Worm (Caenorhabditis elegans): ENCODE measurements around the gene ndus-8.

Gene ndus-8

DNA sequence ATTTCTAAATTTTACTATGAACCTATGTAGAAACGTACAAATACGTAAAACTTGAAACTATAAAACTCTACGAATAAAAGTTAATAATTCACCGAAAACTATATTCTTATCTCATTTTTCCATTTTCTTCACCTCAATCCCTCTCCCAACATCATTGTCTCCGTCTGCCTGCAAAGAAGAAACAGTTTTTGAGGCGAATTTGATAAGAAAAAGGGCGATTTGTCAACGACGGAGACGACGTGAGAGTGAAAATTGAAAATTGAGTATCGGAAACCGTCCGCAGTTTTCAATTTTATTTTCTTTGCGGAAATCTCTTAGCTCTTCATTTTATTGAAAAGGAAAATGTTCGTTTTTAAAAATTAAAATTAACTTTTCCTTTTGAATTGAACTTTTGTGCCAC, 22.0 kb downstream of the ndus-8 start:
- TF ChIP-seq mep-1 (tag; optimal IDR thresholded peaks at IDR 0.05) (no peak), elt-2 (tag; optimal IDR thresholded peaks at IDR 0.05) (peak; percentile 49), blmp-1 (tag; optimal IDR thresholded peaks at IDR 0.05) (peak; percentile 94), pqm-1 (tag; optimal IDR thresholded peaks at IDR 0.05) (no peak), dsc-1 (tag; optimal IDR thresholded peaks at IDR 0.05) (no peak), nhr-19 (GFP tag; conservative IDR thresholded peaks at IDR 0.05) (0 out of 2 replicates have a peak, but pooled peaks have one; percentile 9), lin-35 (GFP tag; optimal IDR thresholded peaks at IDR 0.05) (peak in 1 of 2 experiments; percentile 14), nhr-20 (tag; optimal IDR thresholded peaks at IDR 0.05) (peak; percentile 2), lin-14 (GFP tag; optimal IDR thresholded peaks at IDR 0.05) (peak; percentile 46), lsy-2 (tag; optimal IDR thresholded peaks at IDR 0.05) (no peak), elt-3 (tag; optimal IDR thresholded peaks at IDR 0.05) (peak in 1 of 6 experiments; percentile 28)

DNA sequence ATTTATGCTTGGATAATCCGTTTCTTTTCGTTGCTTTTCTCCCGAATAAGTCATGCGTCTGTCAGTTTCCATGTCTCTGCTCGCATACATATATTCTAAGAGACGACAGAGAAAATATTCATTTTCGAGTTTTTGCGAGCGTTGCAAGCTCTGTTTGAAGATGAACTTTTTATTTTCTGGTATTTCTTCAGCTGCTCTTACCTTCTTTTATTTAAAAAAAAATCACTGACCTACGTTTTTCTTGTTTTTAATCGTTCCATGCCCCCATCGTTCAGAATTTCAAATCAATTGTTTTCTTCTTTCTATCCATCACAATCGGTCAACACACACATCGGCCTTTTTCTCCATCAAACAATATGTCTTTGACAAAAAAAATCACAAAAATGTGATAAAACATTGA, 23.5 kb downstream of the ndus-8 start:
- no peak for TF ChIP-seq C16A3.4 (tag; optimal IDR thresholded peaks at IDR 0.05)
- TF ChIP-seq lin-14 (GFP tag; optimal IDR thresholded peaks at IDR 0.05), result peak; percentile 0

DNA sequence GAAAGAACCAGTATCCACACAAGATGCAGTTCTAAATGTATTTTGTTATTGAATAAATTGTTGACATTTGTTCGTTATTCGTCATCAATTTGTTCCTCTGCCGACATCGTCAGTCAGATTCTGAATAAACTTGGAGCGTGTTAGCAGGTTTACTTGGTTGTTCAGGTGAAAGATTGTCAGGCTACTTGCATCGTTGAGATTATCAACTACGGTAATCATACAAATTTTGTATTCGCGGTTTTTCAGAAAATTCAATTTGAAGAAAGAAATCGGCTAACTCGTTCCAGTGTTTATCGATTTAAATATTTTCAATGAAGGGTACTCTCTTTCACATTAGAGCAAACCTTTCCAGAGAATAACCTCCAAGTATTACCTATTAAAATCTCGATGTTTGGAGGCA, 24.3 kb downstream of the ndus-8 start, which contains the start of gene R151.2:
Gene R151.2 (plus strand): TSS at position 247 of the 400 bp plus-strand sequence.
- TF ChIP-seq ceh-63 (GFP tag; optimal IDR thresholded peaks at IDR 0.05) (no peak), fkh-8 (tag; optimal IDR thresholded peaks at IDR 0.05) (no peak), elt-3 (tag; optimal IDR thresholded peaks at IDR 0.05) (no peak), lin-13 (GFP tag; optimal IDR thresholded peaks at IDR 0.05) (no peak), xbp-1 (tag; optimal IDR thresholded peaks at IDR 0.05) (no peak), dsc-1 (tag; optimal IDR thresholded peaks at IDR 0.05) (no peak), efl-1 (optimal IDR thresholded peaks at IDR 0.05) (no peak), efl-1 (GFP tag; optimal IDR thresholded peaks at IDR 0.05 in 1 of 2) (peak in 1 of 2 experiments; percentile 91), nhr-19 (GFP tag; conservative IDR thresholded peaks at IDR 0.05) (no peak), zip-4 (GFP tag; optimal IDR thresholded peaks at IDR 0.05) (no peak), lsy-2 (tag; optimal IDR thresholded peaks at IDR 0.05) (peak in 1 of 2 experiments; percentile 50), egl-13 (tag; optimal IDR thresholded peaks at IDR 0.05) (no peak)

DNA sequence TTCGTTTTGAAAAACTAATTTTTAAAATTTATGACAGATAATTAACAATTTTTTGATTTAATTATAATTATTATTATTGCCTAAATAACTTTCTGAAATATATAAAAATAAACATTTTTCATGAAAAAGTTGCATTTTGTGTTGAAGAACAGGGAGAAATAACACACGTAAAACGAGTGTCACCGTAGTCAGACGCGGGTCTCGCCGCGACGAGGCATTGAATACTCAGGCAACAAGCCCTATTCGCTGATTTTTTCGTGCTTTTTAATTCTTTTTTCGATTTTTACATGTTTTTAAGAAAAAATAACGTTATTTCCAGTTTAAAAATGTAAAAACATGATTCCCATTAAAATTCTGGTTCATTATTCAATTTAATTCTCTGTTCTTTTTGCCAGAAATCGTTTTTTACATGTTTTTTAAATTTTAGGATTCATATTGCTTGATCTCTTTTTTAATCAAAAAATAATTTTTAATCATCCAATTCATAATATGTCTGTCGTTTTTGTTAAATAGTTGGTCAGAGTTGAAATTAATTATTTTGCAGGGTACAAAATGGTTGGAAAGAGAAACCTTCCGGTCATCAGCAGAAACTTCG, 26.0 kb downstream of the ndus-8 start, which contains the start of gene rpl-6:
Gene rpl-6 (plus strand): TSS at position 545 of the 595 bp plus-strand sequence.
- TF ChIP-seq ceh-90 (tag; optimal IDR thresholded peaks at IDR 0.05) (peak; percentile 33), sox-4 (tag; optimal IDR thresholded peaks at IDR 0.05) (peak; percentile 20), snpc-4 (tag; optimal IDR thresholded peaks at IDR 0.05) (peak; percentile 57), nhr-47 (tag; optimal IDR thresholded peaks at IDR 0.05) (peak; percentile 90), lin-15B (tag; optimal IDR thresholded peaks at IDR 0.05) (peak; percentile 85), hlh-4 (tag; optimal IDR thresholded peaks at IDR 0.05) (no peak), fkh-10 (GFP tag; optimal IDR thresholded peaks at IDR 0.05) (peak; percentile 77), egl-13 (tag; optimal IDR thresholded peaks at IDR 0.05) (peak; percentile 69), unc-62 (GFP tag; optimal IDR thresholded peaks at IDR 0.05) (no peak), vab-15 (tag; optimal IDR thresholded peaks at IDR 0.05) (no peak), zip-4 (GFP tag; optimal IDR thresholded peaks at IDR 0.05) (peak; percentile 45), blmp-1 (tag; optimal IDR thresholded peaks at IDR 0.05) (peak; percentile 80), ceh-82 (tag; optimal IDR thresholded peaks at IDR 0.05) (peak; percentile 81 to 90 (median 86)), nhr-77 (tag; optimal IDR thresholded peaks at IDR 0.05) (peak; percentile 83), dsc-1 (tag; optimal IDR thresholded peaks at IDR 0.05) (peak; percentile 81), mep-1 (tag; optimal IDR thresholded peaks at IDR 0.05) (peak; percentile 91), ces-1 (GFP tag; optimal IDR thresholded peaks at IDR 0.05) (no peak), egl-27 (tag; optimal IDR thresholded peaks at IDR 0.05) (peak; percentile 63 to 87), unc-30 (tag; optimal IDR thresholded peaks at IDR 0.05) (no peak), aha-1 (tag; optimal IDR thresholded peaks at IDR 0.05) (no peak), nhr-20 (tag; optimal IDR thresholded peaks at IDR 0.05) (peak; percentile 85), fkh-4 (tag; optimal IDR thresholded peaks at IDR 0.05; ENCODE audit: borderline replicate concordance) (no peak), xbp-1 (tag; optimal IDR thresholded peaks at IDR 0.05) (peak; percentile 91), lin-35 (GFP tag; optimal IDR thresholded peaks at IDR 0.05) (peak; percentile 85 to 92), lsy-2 (tag; optimal IDR thresholded peaks at IDR 0.05) (peak; percentile 99), C34B4.2 (tag; optimal IDR thresholded peaks at IDR 0.05) (no peak), nhr-12 (tag; optimal IDR thresholded peaks at IDR 0.05) (no peak), elt-2 (tag; optimal IDR thresholded peaks at IDR 0.05) (peak; percentile 57), lin-39 (tag; optimal IDR thresholded peaks at IDR 0.05) (peak; percentile 73), ceh-88 (GFP tag; IDR thresholded peaks at IDR 0.05) (peak; percentile 68), sptf-1 (tag; optimal IDR thresholded peaks at IDR 0.05) (no peak), aly-2 (tag; optimal IDR thresholded peaks at IDR 0.05) (peak; percentile 22), ceh-8 (GFP tag; optimal IDR thresholded peaks at IDR 0.05) (peak; percentile 12), nhr-11 (tag; optimal IDR thresholded peaks at IDR 0.05) (peak; percentile 88), C16A3.4 (tag; optimal IDR thresholded peaks at IDR 0.05) (peak; percentile 97)

All from whole organism, L1 larva.